Worm (Caenorhabditis elegans) whole organism, young adult: Measurements from ENCODE around the gene C03B1.10.
A peak's percentile ranks its signal among the peaks of the same experiment; 100 is the strongest.

Experiments used
- B0261.1 ChIP-seq: sonication (generic microtip); optimal IDR thresholded peaks from 2 replicates; lab custom pipeline; 2016; ENCODE audit warnings: mild to moderate bottlenecking, missing genetic modification characterization, moderate library complexity, missing compliant biosample characterization
- F52B5.7 ChIP-seq: sonication (generic microtip); optimal IDR thresholded peaks from 2 replicates; lab custom pipeline; 2016; ENCODE audit warnings: mild to moderate bottlenecking, missing genetic modification characterization, missing compliant biosample characterization
- F57A8.1 ChIP-seq: fragments of 200-800 bp; sonication (Bioruptor generic); optimal IDR thresholded peaks from 2 replicates; lab custom pipeline; 2018; ENCODE audit warnings: mild to moderate bottlenecking, missing genetic modification characterization, moderate library complexity, missing compliant biosample characterization
- K11D2.4 ChIP-seq: fragments of 200-800 bp; sonication (Bioruptor generic); IDR thresholded peaks from 2 replicates; pipeline ENCODE4 v1.3.6; 2022; ENCODE audit warnings: missing genetic modification reagents, missing genetic modification characterization, missing compliant biosample characterization
- T26A5.8 ChIP-seq: sonication (generic microtip); optimal IDR thresholded peaks from 2 replicates; lab custom pipeline; 2016; ENCODE audit warnings: missing genetic modification characterization, missing compliant biosample characterization
- Y53G8AR.9 ChIP-seq: fragments of 200-800 bp; sonication (Bioruptor generic); conservative IDR thresholded peaks from 2 replicates; pipeline ENCODE4 v1.3.6; 2022; ENCODE audit warnings: missing genetic modification reagents, missing genetic modification characterization, missing compliant biosample characterization
- Y56A3A.18 ChIP-seq: fragments of 200-800 bp; sonication (Bioruptor generic); IDR thresholded peaks from 2 replicates; pipeline ENCODE4 v1.3.6; 2022; ENCODE audit warnings: missing genetic modification reagents, missing genetic modification characterization, missing compliant biosample characterization
- Y67H2A.10 ChIP-seq: fragments of 200-800 bp; sonication (Bioruptor generic); conservative IDR thresholded peaks from 2 replicates; pipeline ENCODE4 v1.3.6; 2022; ENCODE audit warnings: missing genetic modification reagents, missing genetic modification characterization, missing compliant biosample characterization
- Y95B8A.8 ChIP-seq: fragments of 200-800 bp; sonication (Bioruptor generic); IDR thresholded peaks from 2 replicates; pipeline ENCODE4 v1.3.6; 2022; ENCODE audit warnings: missing genetic modification reagents, missing genetic modification characterization, missing compliant biosample characterization
- ama-1 ChIP-seq, 3 experiments: fragments of 150-350 bp in 1 of 3; sonication (generic microtip) in 2 of 3; optimal IDR thresholded peaks; 2 replicates each; lab custom pipeline; 2014 to 2018; ENCODE audit warnings: missing biosample characterization in 2 of 3, missing genetic modification characterization in 2 of 3, missing genetic modification reagents in 2 of 3
- aptf-2 ChIP-seq: fragments of 200-800 bp; sonication (Bioruptor generic); conservative IDR thresholded peaks from 2 replicates; pipeline ENCODE4 v1.3.6; 2022; ENCODE audit warnings: missing genetic modification reagents, missing genetic modification characterization, missing compliant biosample characterization
- attf-3 ChIP-seq: fragments of 200-800 bp; sonication (Bioruptor generic); conservative IDR thresholded peaks from 2 replicates; pipeline ENCODE4 v1.3.6; 2022; ENCODE audit warnings: missing genetic modification reagents, missing genetic modification characterization, missing compliant biosample characterization
- attf-6 ChIP-seq: fragments of 200-800 bp; sonication (Bioruptor generic); IDR thresholded peaks from 2 replicates; pipeline ENCODE4 v1.3.6; 2022; ENCODE audit warnings: missing genetic modification reagents, missing genetic modification characterization, missing compliant biosample characterization
- cebp-1 ChIP-seq, 2 experiments: fragments of 200-800 bp in 1 of 2; sonication (Bioruptor generic) in 1 of 2; sonication (generic microtip) in 1 of 2; IDR thresholded peaks in 1 of 2; optimal IDR thresholded peaks in 1 of 2; 2 replicates each; pipeline versions ENCODE4 v1.3.6 to Lab custom; 2017 to 2022; ENCODE audit warnings: missing compliant biosample characterization in 2 of 2, missing genetic modification characterization in 2 of 2, mild to moderate bottlenecking in 1 of 2, missing genetic modification reagents in 1 of 2, moderate library complexity in 1 of 2
- ceh-79 ChIP-seq: sonication (generic microtip); optimal IDR thresholded peaks from 2 replicates; lab custom pipeline; 2017; ENCODE audit warnings: mild to moderate bottlenecking, missing genetic modification characterization, missing compliant biosample characterization
- ceh-91 ChIP-seq: fragments of 200-800 bp; sonication (Bioruptor generic); IDR thresholded peaks from 2 replicates; pipeline ENCODE4 v1.3.6; 2022; ENCODE audit warnings: missing genetic modification reagents, missing genetic modification characterization, missing compliant biosample characterization
- egrh-3 ChIP-seq: fragments of 200-800 bp; sonication (Bioruptor generic); IDR thresholded peaks from 2 replicates; pipeline ENCODE4 v1.3.6; 2022; ENCODE audit warnings: missing genetic modification reagents, missing genetic modification characterization, missing compliant biosample characterization
- gei-17 ChIP-seq: fragments of 200-800 bp; sonication (Bioruptor generic); optimal IDR thresholded peaks from 2 replicates; lab custom pipeline; 2018; ENCODE audit warnings: mild to moderate bottlenecking, missing genetic modification characterization, missing compliant biosample characterization
- hmg-1.2 ChIP-seq: fragments of 200-800 bp; sonication (Bioruptor generic); IDR thresholded peaks from 2 replicates; pipeline ENCODE4 v1.3.6; 2022; ENCODE audit warnings: missing genetic modification reagents, missing genetic modification characterization, missing compliant biosample characterization
- hsf-1 ChIP-seq: fragments of 200-800 bp; sonication (Bioruptor generic); IDR thresholded peaks from 2 replicates; pipeline ENCODE4 v1.3.6; 2022; ENCODE audit warnings: missing genetic modification reagents, missing genetic modification characterization, missing compliant biosample characterization
- lin-26 ChIP-seq: fragments of 200-800 bp; sonication (Bioruptor generic); IDR thresholded peaks from 2 replicates; pipeline ENCODE4 v1.3.6; 2022; ENCODE audit warnings: missing genetic modification reagents, missing genetic modification characterization, missing compliant biosample characterization
- mel-28 ChIP-seq: sonication (generic microtip); optimal IDR thresholded peaks from 2 replicates; lab custom pipeline; 2016; ENCODE audit warnings: borderline replicate concordance, mild to moderate bottlenecking, missing genetic modification characterization, missing compliant biosample characterization
- nfya-1 ChIP-seq: sonication (generic microtip); optimal IDR thresholded peaks from 2 replicates; lab custom pipeline; 2017; ENCODE audit warnings: antibody characterized with exemption, missing compliant biosample characterization, missing genetic modification characterization, borderline replicate concordance; ENCODE audit not compliant: insufficient read depth
- nhr-120 ChIP-seq: fragments of 200-800 bp; sonication (Bioruptor generic); IDR thresholded peaks from 2 replicates; pipeline ENCODE4 v1.3.6; 2022; ENCODE audit warnings: missing genetic modification characterization, missing compliant biosample characterization
- nhr-90 ChIP-seq: sonication (generic microtip); optimal IDR thresholded peaks from 2 replicates; lab custom pipeline; 2016; ENCODE audit warnings: missing genotype, mild to moderate bottlenecking, missing genetic modification characterization, missing compliant biosample characterization
- pha-4 ChIP-seq: fragments of 150-350 bp; sonication (generic microtip); optimal IDR thresholded peaks from 2 replicates; lab custom pipeline; 2014; ENCODE audit warnings: missing biosample characterization, missing genetic modification reagents, missing genetic modification characterization
- rec-8 ChIP-seq, 2 experiments: sonication (generic microtip); optimal IDR thresholded peaks; 2 replicates each; lab custom pipeline; 2016; ENCODE audit warnings: mild to moderate bottlenecking in 2 of 2, missing genetic modification characterization in 2 of 2, missing genetic modification reagents in 2 of 2, missing genotype in 2 of 2, missing biosample characterization in 1 of 2, missing compliant biosample characterization in 1 of 2, moderate library complexity in 1 of 2
- tbx-9 ChIP-seq: sonication (generic microtip); optimal IDR thresholded peaks from 2 replicates; lab custom pipeline; 2016; ENCODE audit warnings: borderline replicate concordance, missing genetic modification characterization, inconsistent platforms, missing compliant biosample characterization
- xnd-1 ChIP-seq: sonication (generic microtip); optimal IDR thresholded peaks from 2 replicates; lab custom pipeline; 2016; ENCODE audit warnings: missing genotype, missing genetic modification reagents, missing genetic modification characterization, missing compliant biosample characterization
- zfh-2 ChIP-seq: fragments of 200-800 bp; sonication (Bioruptor generic); conservative IDR thresholded peaks from 2 replicates; pipeline ENCODE4 v1.3.6; 2022; ENCODE audit warnings: missing genetic modification reagents, missing genetic modification characterization, missing compliant biosample characterization
- ztf-3 ChIP-seq: fragments of 200-800 bp; sonication (Bioruptor generic); optimal IDR thresholded peaks from 2 replicates; lab custom pipeline; 2018; ENCODE audit warnings: mild to moderate bottlenecking, missing genetic modification characterization, missing compliant biosample characterization

Gene C03B1.10

DNA sequence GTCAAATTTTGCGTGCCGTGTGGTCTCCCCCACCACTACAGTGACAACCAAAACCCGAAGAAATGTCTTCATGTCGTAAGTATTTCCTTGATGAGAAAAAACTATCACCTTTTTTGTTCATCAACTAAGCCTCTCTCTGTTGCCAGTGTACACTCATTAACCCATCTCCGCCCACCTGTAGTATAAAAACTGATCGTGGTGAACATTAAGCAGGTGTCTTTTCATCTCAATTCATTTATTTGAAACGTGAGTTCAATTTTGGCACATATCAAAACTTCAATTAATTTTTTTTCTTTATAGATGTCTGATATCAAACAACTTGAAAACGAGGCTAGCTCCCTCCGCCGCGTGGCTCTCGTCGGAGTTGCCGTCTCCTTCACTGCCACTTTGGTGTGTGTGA lies 26.3 kb downstream of the C03B1.10 start, which contains the start of gene col-170:
col-170 (plus strand) TSS at position 301 of the 400 bp plus-strand sequence.
- TF ChIP-seq Y95B8A.8 (GFP tag; lab: Robert Waterston, UW) (no peak), Y53G8AR.9 (GFP tag; lab: Robert Waterston, UW) (no peak), mel-28 (tag; lab: Kevin White, UChicago) (no peak), B0261.1 (tag; lab: Kevin White, UChicago) (no peak), ztf-3 (GFP tag; lab: Kevin White, UChicago) (no peak), F52B5.7 (tag; lab: Kevin White, UChicago) (no peak), nfya-1 (tag; lab: Kevin White, UChicago) (no peak), nhr-90 (tag; lab: Kevin White, UChicago) (no peak), nhr-120 (GFP tag; lab: Robert Waterston, UW) (no peak), rec-8 (tag; optimal IDR thresholded peaks at IDR 0.05; lab: Kevin White, UChicago) (no peak), attf-6 (GFP tag; lab: Robert Waterston, UW) (no peak), gei-17 (no peak), ama-1 (optimal IDR thresholded peaks at IDR 0.05; lab: Kevin White, UChicago) (no peak), ama-1 (GFP tag; optimal IDR thresholded peaks at IDR 0.05; lab: Kevin White, UChicago) (no peak), F57A8.1 (GFP tag; lab: Kevin White, UChicago) (no peak)

DNA sequence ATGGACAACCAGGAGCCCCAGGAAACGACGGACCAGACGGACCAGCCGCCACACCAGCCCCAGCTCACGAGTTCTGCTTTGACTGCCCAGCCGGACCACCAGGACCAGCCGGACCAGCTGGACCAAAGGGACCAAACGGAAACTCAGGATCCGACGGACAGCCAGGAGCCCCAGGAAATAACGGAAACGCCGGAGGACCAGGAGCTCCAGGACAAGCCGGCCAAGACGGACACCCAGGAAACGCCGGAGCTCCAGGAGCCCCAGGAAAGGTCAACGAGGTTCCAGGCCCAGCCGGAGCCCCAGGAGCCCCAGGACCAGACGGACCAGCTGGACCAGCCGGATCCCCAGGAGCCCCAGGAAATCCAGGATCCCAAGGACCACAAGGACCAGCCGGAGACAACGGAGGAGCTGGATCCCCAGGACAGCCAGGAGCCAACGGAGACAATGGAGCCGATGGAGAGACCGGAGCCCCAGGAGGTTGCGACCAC lies 28.1 kb downstream of the C03B1.10 start:
- TF ChIP-seq zfh-2 (GFP tag; lab: Robert Waterston, UW) (0 out of 2 replicates have a peak, but pooled peaks have one; percentile 19), egrh-3 (GFP tag; lab: Robert Waterston, UW) (peak; percentile 97)

DNA sequence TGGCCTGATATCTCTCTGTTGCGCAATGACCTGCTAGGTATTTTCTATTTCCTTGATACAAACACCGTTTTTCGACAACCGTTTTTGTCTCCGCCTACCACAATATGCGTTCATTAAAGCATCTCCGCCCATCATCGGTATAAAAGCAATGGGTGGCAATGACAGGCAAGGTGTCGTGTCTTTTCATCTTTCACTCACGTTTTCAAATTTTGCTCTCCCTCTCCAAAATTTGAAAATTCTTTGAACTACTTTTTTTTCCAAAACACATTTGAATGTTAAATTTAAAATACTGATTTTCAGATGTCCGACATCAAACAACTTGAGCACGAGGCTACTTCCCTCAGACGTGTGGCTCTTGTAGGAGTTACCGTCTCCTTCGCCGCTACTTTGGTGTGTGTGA lies 28.8 kb downstream of the C03B1.10 start, which contains the start of gene col-169:
col-169 (plus strand) TSS at position 301 of the 400 bp plus-strand sequence.
- no peak for TF ChIP-seq Y95B8A.8 (GFP tag; lab: Robert Waterston, UW)
- TF ChIP-seq pha-4 (tag; lab: Kevin White, UChicago): no peak
- no peak for TF ChIP-seq ceh-91
- no peak for TF ChIP-seq cebp-1 (GFP tag; IDR thresholded peaks at IDR 0.05; lab: Robert Waterston, UW)
- no peak for TF ChIP-seq cebp-1 (tag; optimal IDR thresholded peaks at IDR 0.05; lab: Kevin White, UChicago)
- TF ChIP-seq xnd-1: no peak
- TF ChIP-seq tbx-9 (tag; lab: Kevin White, UChicago): no peak

DNA sequence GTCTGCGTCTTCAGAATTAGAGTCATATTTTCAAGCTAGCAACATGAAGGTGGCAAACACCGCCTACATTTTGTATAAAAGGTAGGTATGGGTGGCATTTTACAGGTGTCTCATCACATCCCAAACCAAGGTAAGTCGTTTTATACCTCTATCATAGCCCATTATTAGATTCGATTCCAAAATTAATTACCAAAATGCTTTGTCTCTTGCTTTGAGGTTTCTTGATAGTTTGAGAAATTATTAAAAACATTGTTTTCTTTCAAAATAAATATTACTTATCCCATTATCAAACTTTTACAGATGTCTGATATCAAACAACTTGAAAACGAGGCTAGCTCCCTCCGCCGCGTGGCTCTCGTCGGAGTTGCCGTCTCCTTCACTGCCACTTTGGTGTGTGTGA lies 31.6 kb downstream of the C03B1.10 start, which contains the start of gene col-168:
col-168 (plus strand) TSS at position 301 of the 400 bp plus-strand sequence.
- no peak for TF ChIP-seq ceh-91
- TF ChIP-seq ceh-79 (tag; lab: Kevin White, UChicago): no peak
- no peak for TF ChIP-seq ztf-3 (GFP tag; lab: Kevin White, UChicago)
- no peak for TF ChIP-seq attf-3 (GFP tag; lab: Robert Waterston, UW)
- TF ChIP-seq hmg-1.2: no peak
- no peak for TF ChIP-seq K11D2.4 (GFP tag; lab: Robert Waterston, UW)
- TF ChIP-seq T26A5.8 (tag; lab: Kevin White, UChicago): no peak
- no peak for TF ChIP-seq aptf-2 (GFP tag; lab: Robert Waterston, UW)
- TF ChIP-seq lin-26 (GFP tag; lab: Robert Waterston, UW): no peak
- TF ChIP-seq Y67H2A.10: no peak
- TF ChIP-seq Y56A3A.18 (GFP tag; lab: Robert Waterston, UW): no peak
- no peak for TF ChIP-seq xnd-1
- TF ChIP-seq hsf-1: no peak
